Worm (Caenorhabditis elegans) whole organism, L2 larva: Measurements from ENCODE around the gene ZK1127.4.

Experiments
- R02D3.7 ChIP-seq: fragments of 150-350 bp; optimal IDR thresholded peaks from 2 replicates; lab custom pipeline; 2014; ENCODE audit warnings: missing biosample characterization, missing genetic modification characterization
- ZK546.5 ChIP-seq: sonication (generic microtip); optimal IDR thresholded peaks from 2 replicates; lab custom pipeline; 2017; ENCODE audit warnings: missing biosample characterization, missing genetic modification characterization
- ama-1 ChIP-seq: fragments of 150-350 bp; optimal IDR thresholded peaks from 2 replicates; lab custom pipeline; 2018; ENCODE audit warnings: inconsistent platforms
- ceh-16 ChIP-seq: fragments of 150-350 bp; optimal IDR thresholded peaks from 2 replicates; lab custom pipeline; 2014; ENCODE audit warnings: missing biosample characterization, missing genetic modification characterization
- ceh-82 ChIP-seq: fragments of 150-350 bp; optimal IDR thresholded peaks from 2 replicates; lab custom pipeline; 2014; ENCODE audit warnings: missing biosample characterization, missing genetic modification characterization
- gmeb-1 ChIP-seq: fragments of 150-350 bp; optimal IDR thresholded peaks from 2 replicates; lab custom pipeline; 2014; ENCODE audit warnings: missing biosample characterization, missing genetic modification characterization
- lin-39 ChIP-seq: fragments of 150-350 bp; optimal IDR thresholded peaks from 2 replicates; lab custom pipeline; 2014; ENCODE audit warnings: missing biosample characterization, missing genetic modification reagents, missing genetic modification characterization
- lsy-2 ChIP-seq, 2 experiments: fragments of 150-350 bp in 1 of 2; sonication (generic microtip) in 1 of 2; optimal IDR thresholded peaks; 2 replicates each; lab custom pipeline; 2014 to 2017; ENCODE audit warnings: missing biosample characterization in 2 of 2, missing genetic modification characterization in 2 of 2
- nhr-10 ChIP-seq: sonication (generic microtip); optimal IDR thresholded peaks from 2 replicates; lab custom pipeline; 2017; ENCODE audit warnings: missing biosample characterization, missing genetic modification characterization
- nhr-11 ChIP-seq: fragments of 150-350 bp; optimal IDR thresholded peaks from 2 replicates; lab custom pipeline; 2014; ENCODE audit warnings: missing biosample characterization, missing genetic modification characterization
- unc-62 ChIP-seq: fragments of 150-350 bp; optimal IDR thresholded peaks from 2 replicates; lab custom pipeline; 2014; ENCODE audit warnings: missing biosample characterization, missing genetic modification reagents, missing genetic modification characterization
- ztf-11 ChIP-seq: sonication (generic microtip); optimal IDR thresholded peaks from 2 replicates; lab custom pipeline; 2017; ENCODE audit warnings: missing biosample characterization, missing genetic modification characterization
- ztf-4 ChIP-seq: fragments of 150-350 bp; optimal IDR thresholded peaks from 2 replicates; lab custom pipeline; 2014; ENCODE audit warnings: missing biosample characterization, missing genetic modification characterization

ce11 chrII:7050021-7050722, 3.6 kb upstream of the ZK1127.4 start, which contains the start of the genes tcer-1 and ZK1127.5:
- TF ChIP-seq nhr-10 (tag; lab: Kevin White, UChicago) (no peak), lin-39 (tag; lab: Kevin White, UChicago) (no peak), unc-62 (GFP tag; lab: Kevin White, UChicago) (no peak), gmeb-1 (peak; percentile 55), lsy-2 (tag; optimal IDR thresholded peaks at IDR 0.05; lab: Kevin White, UChicago) (peak in 1 of 2 experiments; percentile 70), ztf-11 (tag; lab: Kevin White, UChicago) (no peak), ceh-16 (tag; lab: Kevin White, UChicago) (no peak), R02D3.7 (no peak), ama-1 (lab: Kevin White, UChicago) (no peak), ceh-82 (tag; lab: Kevin White, UChicago) (no peak), nhr-11 (tag; lab: Kevin White, UChicago) (no peak), ZK546.5 (tag; lab: Kevin White, UChicago) (no peak), ztf-4 (no peak)
